Fruit fly (Drosophila melanogaster): ENCODE data around the gene CG15170.

The CG15170 gene

dm6 chr2L:19036105-19036714, 46.2 kb upstream of the CG15170 start (continued):
- TF ChIP-seq CG6792 (GFP tag; optimal IDR thresholded peaks at IDR 0.05) = no peak
- no peak for TF ChIP-seq cyc (GFP tag; optimal IDR thresholded peaks at IDR 0.05)
- no peak for TF ChIP-seq CG11762 (GFP tag; optimal IDR thresholded peaks at IDR 0.05; ENCODE audit: insufficient read depth)
- no peak for TF ChIP-seq Met (GFP tag; optimal IDR thresholded peaks at IDR 0.05)
- TF ChIP-seq CG32006 (GFP tag; optimal IDR thresholded peaks at IDR 0.05) = peak; percentile 34
- TF ChIP-seq CG10669 (GFP tag; optimal IDR thresholded peaks at IDR 0.05) = no peak
- TF ChIP-seq dsx (GFP tag; optimal IDR thresholded peaks at IDR 0.05; ENCODE audit: poor library complexity, severe bottlenecking) = no peak
- TF ChIP-seq CG1621 (tag; optimal IDR thresholded peaks at IDR 0.05) = peak; percentile 48
- peak; percentile 11 for TF ChIP-seq CG3919 (GFP tag; optimal IDR thresholded peaks at IDR 0.05)
- TF ChIP-seq CG11294 (GFP tag; IDR thresholded peaks at IDR 0.05) = no peak
- no peak for TF ChIP-seq dac (GFP tag; optimal IDR thresholded peaks at IDR 0.05)
- TF ChIP-seq Blimp-1 (GFP tag; optimal IDR thresholded peaks at IDR 0.05) = no peak
- TF ChIP-seq Ets96B (tag; optimal IDR thresholded peaks at IDR 0.05) = no peak
- TF ChIP-seq CG4318 (GFP tag; optimal IDR thresholded peaks at IDR 0.05) = no peak
- no peak for TF ChIP-seq CG16779 (tag; optimal IDR thresholded peaks at IDR 0.05)
- no peak for TF ChIP-seq CG7368 (GFP tag; optimal IDR thresholded peaks at IDR 0.05)
- TF ChIP-seq eg (GFP tag; IDR thresholded peaks at IDR 0.05) = no peak
- peak; percentile 14 for TF ChIP-seq CG8632 (GFP tag; optimal IDR thresholded peaks at IDR 0.05)
- peak; percentile 8 for TF ChIP-seq achi (GFP tag; optimal IDR thresholded peaks at IDR 0.05)
- TF ChIP-seq CG6808 (GFP tag; optimal IDR thresholded peaks at IDR 0.05) = no peak
- TF ChIP-seq CG8119 (GFP tag; IDR thresholded peaks at IDR 0.05) = no peak
- peak in 1 of 2 experiments; percentile 7 for TF ChIP-seq ss (GFP tag; optimal IDR thresholded peaks at IDR 0.05)
- TF ChIP-seq vri (GFP tag; optimal IDR thresholded peaks at IDR 0.05) = no peak
- TF ChIP-seq lz (GFP tag; optimal IDR thresholded peaks at IDR 0.05) = no peak

DNA sequence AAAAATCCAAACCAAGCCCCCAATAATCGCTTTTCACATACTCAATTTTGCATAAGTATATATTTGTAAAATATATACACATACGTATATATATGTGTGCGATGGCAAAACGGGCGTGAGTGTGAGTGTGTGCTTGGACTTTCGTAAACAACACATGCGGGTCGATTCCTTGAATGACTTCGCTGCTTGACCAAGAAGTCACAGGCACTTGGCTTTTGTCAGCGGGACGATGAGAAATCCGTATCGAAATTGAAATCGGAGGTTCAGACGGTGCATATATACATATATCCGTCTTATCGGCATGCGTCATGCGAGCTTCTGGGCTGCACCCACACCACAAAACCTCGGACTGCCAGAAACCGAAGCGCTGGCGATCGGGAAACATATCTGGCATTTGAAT, 45.0 kb upstream of the CG15170 start:
- TF ChIP-seq cyc (GFP tag; optimal IDR thresholded peaks at IDR 0.05) = no peak
- no peak for TF ChIP-seq eg (GFP tag; IDR thresholded peaks at IDR 0.05)
- TF ChIP-seq svp (GFP tag) = peak; percentile 90
- no peak for TF ChIP-seq Eip78C (GFP tag)
- no peak for TF ChIP-seq CG3032 (tag; optimal IDR thresholded peaks at IDR 0.05)
- TF ChIP-seq esn (GFP tag; optimal IDR thresholded peaks at IDR 0.05) = no peak
- no peak for TF ChIP-seq CG10631 (GFP tag; optimal IDR thresholded peaks at IDR 0.05)
- TF ChIP-seq CG9139 (GFP tag; optimal IDR thresholded peaks at IDR 0.05) = no peak
- TF ChIP-seq net (GFP tag; optimal IDR thresholded peaks at IDR 0.05) = no peak
- TF ChIP-seq CG15336 (GFP tag; IDR thresholded peaks at IDR 0.05) = no peak
- TF ChIP-seq Eip93F (GFP tag; optimal IDR thresholded peaks at IDR 0.05) = peak; percentile 37
- no peak for TF ChIP-seq CG11902 (GFP tag; optimal IDR thresholded peaks at IDR 0.05)
- TF ChIP-seq CG6792 (GFP tag; optimal IDR thresholded peaks at IDR 0.05) = no peak
- no peak for TF ChIP-seq Sox14 (GFP tag; optimal IDR thresholded peaks at IDR 0.05)
- TF ChIP-seq Sox15 (GFP tag; optimal IDR thresholded peaks at IDR 0.05) = no peak

dm6 chr2L:19034213-19034929, 44.3 kb upstream of the CG15170 start, which contains the start of the genes mib2 and CG31800:
mib2 (plus strand) TSS chr2L:19034444.
CG31800 (minus strand) TSS chr2L:19034576.
- TF ChIP-seq acj6 (GFP tag; optimal IDR thresholded peaks at IDR 0.05) (peak; percentile 3), Eip78C (GFP tag) (peak; percentile 52), esn (GFP tag; optimal IDR thresholded peaks at IDR 0.05) (peak; percentile 21), dsx (GFP tag; optimal IDR thresholded peaks at IDR 0.05; ENCODE audit: poor library complexity, severe bottlenecking) (peak; percentile 58), achi (GFP tag; optimal IDR thresholded peaks at IDR 0.05) (peak; percentile 16), ss (GFP tag; optimal IDR thresholded peaks at IDR 0.05) (no peak), CG6808 (GFP tag; optimal IDR thresholded peaks at IDR 0.05) (peak; percentile 13), svp (GFP tag) (peak; percentile 71), fkh (GFP tag; optimal IDR thresholded peaks at IDR 0.05) (peak; percentile 36), eg (GFP tag; IDR thresholded peaks at IDR 0.05) (no peak)

All from whole organism, prepupa.